Fruit fly (Drosophila melanogaster) whole organism, embryonic: Measurements from ENCODE around the gene sinu.

Experiments used
- CG10147 ChIP-seq: fragments of 200-800 bp; sonication (Bioruptor generic); optimal IDR thresholded peaks from 2 replicates; lab custom pipeline; 2019; ENCODE audit warnings: missing biosample characterization, mild to moderate bottlenecking, missing genetic modification characterization, moderate library complexity
- CG18599 ChIP-seq: fragments of 200-800 bp; sonication (Bioruptor generic); optimal IDR thresholded peaks from 3 replicates; lab custom pipeline; 2017; ENCODE audit warnings: missing biosample characterization, missing genetic modification characterization, mild to moderate bottlenecking, moderate library complexity, missing genetic modification reagents
- CG4328 ChIP-seq: fragments of 200-800 bp; sonication (Bioruptor generic); optimal IDR thresholded peaks from 3 replicates; lab custom pipeline; 2017; ENCODE audit warnings: missing biosample characterization, missing genetic modification reagents, missing genetic modification characterization
- Gug ChIP-seq: fragments of 200-800 bp; sonication (Bioruptor generic); IDR thresholded peaks from 4 replicates; pipeline ENCODE4 v1.3.6; 2022; ENCODE audit warnings: missing biosample characterization, missing genetic modification characterization
- Mes4 ChIP-seq: fragments of 200-800 bp; sonication (Bioruptor generic); optimal IDR thresholded peaks from 2 replicates; lab custom pipeline; 2016; ENCODE audit warnings: missing biosample characterization, missing genetic modification characterization
- al ChIP-seq: fragments of 200-800 bp; sonication (Bioruptor generic); IDR thresholded peaks from 2 replicates; pipeline ENCODE4 v1.3.6; 2022; ENCODE audit warnings: missing biosample characterization, missing genetic modification characterization
- klu ChIP-seq: fragments of 200-800 bp; sonication (Bioruptor generic); IDR thresholded peaks from 2 replicates; pipeline ENCODE4 v1.3.6; 2022; ENCODE audit warnings: missing biosample characterization, missing genetic modification characterization

dm6 chr3L:5592437-5592836 is 31.0 kb upstream of the sinu start, which contains the start of gene spo:
- TF ChIP-seq Gug (GFP tag; lab: Robert Waterston, UW) (no peak), CG18599 (no peak), Mes4 (GFP tag; lab: Kevin White, UChicago) (no peak), klu (GFP tag; lab: Robert Waterston, UW) (no peak), CG4328 (GFP tag; lab: Kevin White, UChicago) (no peak), CG10147 (no peak), al (GFP tag; lab: Robert Waterston, UW) (no peak)
